Worm (Caenorhabditis elegans): ENCODE measurements around the gene pqn-13.
A peak's percentile ranks its signal among the peaks of the same experiment; 100 is the strongest.

Gene pqn-13

DNA sequence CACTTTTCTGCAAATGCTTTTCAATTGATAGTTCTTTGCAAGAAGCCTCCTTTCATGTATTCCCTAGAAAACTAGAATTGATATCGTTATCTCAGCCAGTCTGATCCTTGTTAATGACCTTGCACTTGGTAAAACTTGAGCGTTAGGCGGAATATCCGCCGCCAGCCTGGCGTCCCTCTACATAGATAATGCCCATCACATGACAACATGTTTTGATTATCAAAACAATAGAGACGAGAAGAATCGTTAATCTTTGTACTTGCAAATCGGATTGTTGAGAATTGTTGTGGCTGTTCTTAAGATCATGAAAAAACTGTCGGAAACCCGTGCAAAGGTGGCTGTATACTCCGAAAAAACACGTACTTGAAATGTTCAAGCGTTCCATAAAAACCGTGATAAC is 17.7 kb upstream of the pqn-13 start:
- TF ChIP-seq scrt-1 (GFP tag; IDR thresholded peaks at IDR 0.05) (no peak), hmbx-1 (tag; optimal IDR thresholded peaks at IDR 0.05) (no peak), tbx-11 (GFP tag; IDR thresholded peaks at IDR 0.05) (no peak), pes-1 (GFP tag; IDR thresholded peaks at IDR 0.05) (no peak), sea-1 (GFP tag; conservative IDR thresholded peaks at IDR 0.05) (no peak), ceh-13 (GFP tag; optimal IDR thresholded peaks at IDR 0.05) (no peak), hmg-4 (GFP tag; optimal IDR thresholded peaks at IDR 0.05) (no peak), F13C5.2 (tag; optimal IDR thresholded peaks at IDR 0.05) (no peak), tbx-37 (GFP tag; conservative IDR thresholded peaks at IDR 0.05) (no peak), B0310.2 (tag; optimal IDR thresholded peaks at IDR 0.05) (no peak), ceh-36 (tag; optimal IDR thresholded peaks at IDR 0.05) (no peak), hnd-1 (tag; optimal IDR thresholded peaks at IDR 0.05) (no peak), ama-1 (optimal IDR thresholded peaks at IDR 0.05) (no peak), ets-7 (tag; optimal IDR thresholded peaks at IDR 0.05) (no peak), flt-1 (GFP tag; IDR thresholded peaks at IDR 0.05) (no peak), aly-1 (tag; optimal IDR thresholded peaks at IDR 0.05) (no peak)

DNA sequence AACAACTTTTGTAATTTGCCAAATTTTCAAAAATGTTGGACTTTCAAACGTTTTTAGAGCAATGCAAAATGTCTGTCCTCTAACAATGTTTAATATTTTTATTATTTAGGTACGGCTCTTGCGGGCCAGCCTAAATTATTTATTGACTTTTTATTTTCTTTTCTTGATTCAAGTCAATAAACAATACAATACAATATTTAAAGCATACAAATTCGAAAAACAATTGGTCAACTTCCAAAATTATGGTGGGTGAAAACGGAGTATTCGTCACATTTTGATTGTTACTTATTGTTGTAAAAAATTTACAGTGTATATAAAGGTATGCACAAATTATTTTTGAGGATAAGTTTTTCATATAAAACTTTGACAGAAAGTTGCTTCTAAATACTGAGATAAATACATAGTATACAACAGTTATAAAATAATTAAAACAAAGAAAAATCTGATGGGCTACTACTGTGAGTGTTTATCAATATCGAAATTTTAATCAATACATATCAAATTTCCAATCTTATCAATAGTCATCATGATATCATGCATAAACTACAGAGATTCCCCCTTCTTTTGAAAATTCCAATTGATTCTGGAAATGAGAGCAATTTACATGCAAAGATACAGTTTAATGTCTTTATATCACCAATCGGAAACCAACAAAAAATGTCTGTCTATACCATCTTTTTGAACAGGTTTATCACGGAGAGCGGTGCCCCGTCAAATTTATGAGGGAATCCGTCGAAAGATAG is 15.9 kb upstream of the pqn-13 start, which contains the start of gene F25B4.8:
F25B4.8 (minus strand) TSS at position 51 of the 743 bp plus-strand sequence.
- no peak for TF ChIP-seq ama-1 (optimal IDR thresholded peaks at IDR 0.05)
- TF ChIP-seq ceh-36 (tag; optimal IDR thresholded peaks at IDR 0.05) = no peak
- no peak for TF ChIP-seq hmg-4 (GFP tag; optimal IDR thresholded peaks at IDR 0.05)

DNA sequence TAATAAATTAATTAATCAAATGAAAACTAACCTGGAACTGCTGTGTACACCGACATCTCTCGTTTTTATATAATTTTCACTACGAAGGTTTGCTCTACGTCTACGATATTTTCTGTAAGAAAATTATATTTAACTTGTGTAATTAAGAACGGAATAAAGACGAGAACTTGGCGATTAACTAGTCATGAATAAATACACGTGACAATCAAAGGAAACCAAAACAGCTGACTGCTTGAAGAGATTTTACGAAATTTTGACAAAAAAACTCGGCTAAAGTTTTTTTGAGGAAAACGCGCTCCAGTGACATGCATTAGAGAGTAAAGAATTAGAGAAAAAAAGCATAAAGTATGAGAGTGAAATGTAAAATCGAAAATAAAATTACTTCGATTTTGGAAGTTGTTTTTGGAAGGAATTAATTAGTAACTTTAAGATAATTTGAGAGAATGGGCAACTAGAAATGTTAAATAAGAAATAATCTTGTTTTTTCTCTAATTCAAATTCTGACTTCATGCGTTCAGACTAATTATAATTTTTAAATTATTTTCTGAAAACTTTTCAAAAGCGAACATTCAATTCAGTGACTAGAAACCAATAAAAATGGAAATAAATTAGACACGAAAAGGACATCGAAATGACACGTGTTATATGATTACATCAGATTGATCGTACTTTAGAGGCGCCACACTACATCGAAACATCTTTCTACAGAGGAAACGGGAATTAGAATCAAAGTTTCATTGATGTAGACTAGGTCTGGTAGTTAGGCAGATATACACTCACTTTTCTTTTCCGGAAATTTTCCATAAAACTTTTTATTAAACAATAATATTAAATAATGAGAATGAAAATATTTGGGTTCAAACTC is 11.4 kb upstream of the pqn-13 start, which contains the start of gene F25B4.7:
F25B4.7 (minus strand) TSS at position 112 of the 865 bp plus-strand sequence.
- no peak for TF ChIP-seq pes-1 (GFP tag; IDR thresholded peaks at IDR 0.05)
- no peak for TF ChIP-seq F13C5.2 (tag; optimal IDR thresholded peaks at IDR 0.05)
- no peak for TF ChIP-seq ceh-36 (tag; optimal IDR thresholded peaks at IDR 0.05)
- no peak for TF ChIP-seq ama-1 (optimal IDR thresholded peaks at IDR 0.05)
- TF ChIP-seq scrt-1 (GFP tag; IDR thresholded peaks at IDR 0.05) = no peak
- no peak for TF ChIP-seq ets-7 (tag; optimal IDR thresholded peaks at IDR 0.05)
- no peak for TF ChIP-seq tbx-11 (GFP tag; IDR thresholded peaks at IDR 0.05)
- no peak for TF ChIP-seq flt-1 (GFP tag; IDR thresholded peaks at IDR 0.05)
- no peak for TF ChIP-seq aly-1 (tag; optimal IDR thresholded peaks at IDR 0.05)
- no peak for TF ChIP-seq sea-1 (GFP tag; conservative IDR thresholded peaks at IDR 0.05)
- no peak for TF ChIP-seq tbx-37 (GFP tag; conservative IDR thresholded peaks at IDR 0.05)
- TF ChIP-seq tra-4 (tag; optimal IDR thresholded peaks at IDR 0.05) = no peak
- no peak for TF ChIP-seq hmg-4 (GFP tag; optimal IDR thresholded peaks at IDR 0.05)

DNA sequence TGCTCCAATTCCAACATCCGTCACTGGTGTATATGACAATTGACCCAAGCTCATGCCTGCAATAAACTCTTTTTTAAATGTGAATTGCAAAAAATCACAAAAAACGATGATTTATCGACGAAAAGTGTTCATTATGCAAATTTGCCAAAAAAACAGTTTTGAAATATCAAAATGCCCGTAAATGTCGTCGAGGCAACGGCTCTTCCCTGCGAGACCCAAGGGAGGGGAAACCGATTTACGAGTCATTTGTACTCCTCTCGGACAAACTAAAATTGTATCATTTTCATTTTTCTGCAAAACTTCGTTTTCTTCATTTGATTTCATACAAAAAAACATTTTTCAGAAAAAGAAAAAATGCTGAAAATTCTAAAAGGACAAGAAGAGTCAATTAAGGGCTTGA is 8.6 kb upstream of the pqn-13 start, which contains the start of the genes hmgs-1 and F25B4.4:
hmgs-1 (minus strand) TSS at position 56 of the 400 bp plus-strand sequence.
F25B4.4 (plus strand) TSS at position 340 of the 400 bp plus-strand sequence.
- TF ChIP-seq hmbx-1 (tag; optimal IDR thresholded peaks at IDR 0.05) = no peak
- TF ChIP-seq F13C5.2 (tag; optimal IDR thresholded peaks at IDR 0.05) = peak; percentile 42
- 0 out of 2 replicates have a peak, but pooled peaks have one; percentile 50 for TF ChIP-seq pes-1 (GFP tag; IDR thresholded peaks at IDR 0.05)

DNA sequence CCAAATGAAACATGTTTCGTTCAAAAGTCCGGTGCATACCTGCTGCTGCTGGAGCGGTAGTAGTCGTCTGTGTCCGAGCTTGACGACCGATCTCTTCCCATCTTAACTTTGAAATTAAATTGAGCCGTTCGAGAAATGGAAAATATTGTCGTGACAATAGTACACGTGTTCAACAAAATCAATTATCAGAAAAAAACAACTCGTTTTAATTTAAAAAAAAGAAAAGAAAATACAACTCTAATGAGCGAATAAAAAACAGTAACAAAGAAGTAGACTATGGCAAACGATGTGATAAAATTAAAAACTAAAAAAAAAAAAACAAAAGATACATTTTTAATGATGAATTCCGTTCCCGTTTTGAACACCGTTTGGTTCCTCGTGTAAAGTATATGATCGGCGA is 6.6 kb upstream of the pqn-13 start, which contains the start of gene prp-39:
prp-39 (minus strand) TSS at position 101 of the 400 bp plus-strand sequence.
- TF ChIP-seq hmg-4 (GFP tag; optimal IDR thresholded peaks at IDR 0.05) = no peak
- no peak for TF ChIP-seq tbx-37 (GFP tag; conservative IDR thresholded peaks at IDR 0.05)
- no peak for TF ChIP-seq ceh-13 (GFP tag; optimal IDR thresholded peaks at IDR 0.05)
- TF ChIP-seq hnd-1 (tag; optimal IDR thresholded peaks at IDR 0.05) = no peak
- no peak for TF ChIP-seq hmbx-1 (tag; optimal IDR thresholded peaks at IDR 0.05)
- no peak for TF ChIP-seq tra-4 (tag; optimal IDR thresholded peaks at IDR 0.05)
- TF ChIP-seq aly-1 (tag; optimal IDR thresholded peaks at IDR 0.05) = no peak
- no peak for TF ChIP-seq ceh-36 (tag; optimal IDR thresholded peaks at IDR 0.05)
- TF ChIP-seq pes-1 (GFP tag; IDR thresholded peaks at IDR 0.05) = no peak
- TF ChIP-seq ets-7 (tag; optimal IDR thresholded peaks at IDR 0.05) = no peak
- no peak for TF ChIP-seq scrt-1 (GFP tag; IDR thresholded peaks at IDR 0.05)
- TF ChIP-seq B0310.2 (tag; optimal IDR thresholded peaks at IDR 0.05) = no peak
- TF ChIP-seq tbx-11 (GFP tag; IDR thresholded peaks at IDR 0.05) = no peak
- no peak for TF ChIP-seq sea-1 (GFP tag; conservative IDR thresholded peaks at IDR 0.05)
- no peak for TF ChIP-seq flt-1 (GFP tag; IDR thresholded peaks at IDR 0.05)
- no peak for TF ChIP-seq ama-1 (optimal IDR thresholded peaks at IDR 0.05)
- no peak for TF ChIP-seq F13C5.2 (tag; optimal IDR thresholded peaks at IDR 0.05)

DNA sequence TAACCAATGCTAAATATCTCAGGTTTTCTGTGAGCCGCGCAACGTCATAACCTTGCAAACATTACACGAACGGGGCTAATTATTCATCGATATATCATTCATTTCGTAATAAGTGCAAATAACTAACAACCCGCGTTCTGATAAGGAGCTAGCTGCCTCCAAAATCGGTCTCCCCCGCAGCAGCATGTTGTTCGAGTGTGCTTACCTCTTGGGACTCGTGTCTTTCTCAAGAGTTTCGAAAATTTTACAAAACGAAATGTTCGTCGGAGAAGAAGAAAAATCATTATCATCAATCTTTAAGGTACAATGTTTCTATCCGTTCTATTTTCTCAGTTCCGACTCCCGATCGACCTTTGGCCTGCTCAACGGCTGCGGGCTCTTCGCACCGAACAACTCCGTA is 2.0 kb upstream of the pqn-13 start:
- TF ChIP-seq tbx-37 (GFP tag; conservative IDR thresholded peaks at IDR 0.05) (no peak), sea-1 (GFP tag; conservative IDR thresholded peaks at IDR 0.05) (no peak), tra-4 (tag; optimal IDR thresholded peaks at IDR 0.05) (no peak), flt-1 (GFP tag; IDR thresholded peaks at IDR 0.05) (no peak), ceh-13 (GFP tag; optimal IDR thresholded peaks at IDR 0.05) (no peak), ceh-36 (tag; optimal IDR thresholded peaks at IDR 0.05) (no peak), F13C5.2 (tag; optimal IDR thresholded peaks at IDR 0.05) (no peak), tbx-11 (GFP tag; IDR thresholded peaks at IDR 0.05) (no peak), B0310.2 (tag; optimal IDR thresholded peaks at IDR 0.05) (no peak), hnd-1 (tag; optimal IDR thresholded peaks at IDR 0.05) (no peak), ama-1 (optimal IDR thresholded peaks at IDR 0.05) (no peak), aly-1 (tag; optimal IDR thresholded peaks at IDR 0.05) (no peak), hmbx-1 (tag; optimal IDR thresholded peaks at IDR 0.05) (no peak), scrt-1 (GFP tag; IDR thresholded peaks at IDR 0.05) (no peak)

DNA sequence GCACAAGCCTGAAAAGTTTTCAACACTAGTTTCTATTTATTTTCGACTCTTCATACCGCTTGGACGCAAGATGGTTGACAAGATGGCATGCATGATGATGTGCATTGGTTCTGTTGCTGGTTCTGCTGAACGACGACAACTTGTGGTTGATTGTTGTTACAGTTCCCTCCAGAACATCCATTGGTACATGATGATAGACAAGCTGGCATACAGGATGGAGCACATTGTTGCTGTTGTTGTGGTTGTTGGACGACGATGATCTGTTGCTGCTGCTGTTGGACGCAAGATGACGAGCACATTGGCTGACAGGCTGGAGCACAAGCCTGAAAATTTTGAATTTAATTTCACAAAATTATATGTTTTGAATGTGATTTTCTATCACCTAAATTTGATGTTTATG is 3.6 kb downstream of the pqn-13 start:
- TF ChIP-seq ets-7 (tag; optimal IDR thresholded peaks at IDR 0.05) (no peak), sea-1 (GFP tag; conservative IDR thresholded peaks at IDR 0.05) (no peak), pes-1 (GFP tag; IDR thresholded peaks at IDR 0.05) (no peak), ceh-36 (tag; optimal IDR thresholded peaks at IDR 0.05) (no peak), ama-1 (optimal IDR thresholded peaks at IDR 0.05) (no peak), flt-1 (GFP tag; IDR thresholded peaks at IDR 0.05) (no peak), B0310.2 (tag; optimal IDR thresholded peaks at IDR 0.05) (no peak)

Measured in whole organism, early embryonic.